In genomic region chr2L:1902243-1902642, dm6 we compare ENCODE assay signal across 4 fruit fly cellular contexts.
A peak's percentile ranks its signal among the peaks of the same experiment; 100 is the strongest.
TF ChIP-seq lines count a peak whose summit lies in the region.

No protein-coding gene starts in this region.

- peak; percentile 79 to 84 for TF ChIP-seq CTCF in S2 (optimal IDR thresholded peaks at IDR 0.05; lab: Kevin White, UChicago)
- peak; percentile 86 for TF ChIP-seq CTCF in whole organism, embryonic (GFP tag; optimal IDR thresholded peaks at IDR 0.05; lab: Kevin White, UChicago)

TF ChIP-seq in whole organism, adult, 20 proteins besides CTCF, POLR2A, EP300 and RAD21:
- TF ChIP-seq Hr96 (GFP tag; optimal IDR thresholded peaks at IDR 0.05; lab: Kevin White, UChicago) (no peak), bab1 (GFP tag; optimal IDR thresholded peaks at IDR 0.05; lab: Kevin White, UChicago) (no peak), tj (GFP tag; optimal IDR thresholded peaks at IDR 0.05; lab: Kevin White, UChicago) (peak; percentile 2), CG7045 (GFP tag; optimal IDR thresholded peaks at IDR 0.05; lab: Kevin White, UChicago) (no peak), Clk (GFP tag; optimal IDR thresholded peaks at IDR 0.05; lab: Kevin White, UChicago) (no peak)

TF ChIP-seq in whole organism, embryonic, 481 proteins besides CTCF, POLR2A, EP300 and RAD21:
- no peak for TF ChIP-seq repo (GFP tag; optimal IDR thresholded peaks at IDR 0.05; lab: Kevin White, UChicago)
- peak; percentile 40 for TF ChIP-seq Med (GFP tag; lab: Kevin White, UChicago)
- peak; percentile 9; the same call in 1 of the 3 replicates for TF ChIP-seq dysf (GFP tag; IDR thresholded peaks at IDR 0.05; lab: Robert Waterston, UW)
TF ChIP-seq in whole organism, embryonic: peak in this region for 2.

TF ChIP-seq in whole organism, prepupa, 60 proteins besides CTCF, POLR2A, EP300 and RAD21:
- TF ChIP-seq CG34406 (GFP tag; optimal IDR thresholded peaks at IDR 0.05; lab: Kevin White, UChicago) (no peak), fkh (GFP tag; optimal IDR thresholded peaks at IDR 0.05; lab: Kevin White, UChicago) (peak; percentile 28), svp (GFP tag; lab: Kevin White, UChicago) (peak; percentile 79), Blimp-1 (GFP tag; optimal IDR thresholded peaks at IDR 0.05; lab: Kevin White, UChicago) (no peak)
